Fruit fly (Drosophila melanogaster): Measurements from ENCODE around the gene Acp24A4.
A peak's percentile ranks its signal among the peaks of the same experiment; 100 is the strongest.

The Acp24A4 gene

DNA sequence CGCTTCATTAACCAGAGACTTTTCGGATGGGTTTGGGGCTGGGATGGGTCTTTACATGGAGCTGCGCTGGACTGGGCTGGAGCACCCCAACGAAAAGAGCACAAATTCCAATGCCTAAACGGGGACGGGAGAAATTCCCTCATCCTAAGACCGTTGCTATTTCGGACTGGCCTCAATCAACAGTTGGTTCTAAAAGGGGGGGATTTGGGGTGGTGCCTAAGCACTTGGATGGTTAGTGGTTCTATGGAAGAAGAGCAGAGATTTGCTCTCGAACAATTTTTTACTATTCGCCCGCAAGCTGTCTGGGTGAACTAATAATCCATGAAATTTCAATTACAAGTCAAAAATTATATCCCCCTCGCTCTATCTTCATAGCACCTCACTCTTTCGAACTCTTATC, 35.9 kb upstream of the Acp24A4 start:
- TF ChIP-seq CG15710 (tag; optimal IDR thresholded peaks at IDR 0.05) = no peak

DNA sequence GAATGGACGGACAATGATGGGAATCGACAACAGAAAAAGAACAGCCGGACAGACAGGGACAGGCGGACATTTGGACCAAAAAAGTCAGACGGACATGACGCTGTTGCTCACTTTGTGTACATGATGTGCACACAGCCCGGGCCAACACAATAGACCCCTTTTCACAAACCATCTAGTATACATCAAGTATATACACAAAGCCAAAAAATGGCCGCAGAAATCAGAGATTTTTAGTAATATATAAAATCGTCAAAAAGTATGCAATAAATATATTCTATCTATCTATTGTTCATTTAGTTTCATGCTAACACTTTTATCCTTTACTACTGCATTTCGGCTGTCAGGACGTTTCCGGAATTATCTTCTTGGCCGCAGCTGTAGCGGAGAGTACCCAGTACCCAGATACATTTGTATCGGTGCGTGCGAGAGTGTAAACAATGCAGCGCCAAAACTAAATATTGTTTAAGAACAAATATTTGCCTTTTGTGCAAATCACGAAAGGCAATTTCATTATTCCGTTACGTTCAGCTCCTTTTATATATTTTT, 25.8 kb upstream of the Acp24A4 start:
- TF ChIP-seq gl (tag; optimal IDR thresholded peaks at IDR 0.05) (no peak), CG12605 (GFP tag; IDR thresholded peaks at IDR 0.05) (no peak), CG17806 (tag; optimal IDR thresholded peaks at IDR 0.05) (no peak), CG9948 (tag; optimal IDR thresholded peaks at IDR 0.05) (no peak), D1 (tag; optimal IDR thresholded peaks at IDR 0.05) (no peak), rn (GFP tag; IDR thresholded peaks at IDR 0.05) (no peak), CG14655 (GFP tag; optimal IDR thresholded peaks at IDR 0.05) (no peak), CG4496 (GFP tag; IDR thresholded peaks at IDR 0.05) (0 out of 3 replicates have a peak, but pooled peaks have one; percentile 27), CG15710 (tag; optimal IDR thresholded peaks at IDR 0.05) (no peak), Snoo (tag; optimal IDR thresholded peaks at IDR 0.05) (no peak), Ets98B (GFP tag; IDR thresholded peaks at IDR 0.05) (no peak), Pif1A (GFP tag; optimal IDR thresholded peaks at IDR 0.05) (peak; percentile 52), CG13204 (GFP tag; optimal IDR thresholded peaks at IDR 0.05) (no peak), CG34367 (tag; optimal IDR thresholded peaks at IDR 0.05) (peak; percentile 29), CG10348 (GFP tag; IDR thresholded peaks at IDR 0.05) (no peak), CG8301 (tag; optimal IDR thresholded peaks at IDR 0.05) (no peak), CG8159 (tag; optimal IDR thresholded peaks at IDR 0.05) (peak; percentile 49), CG32121 (GFP tag; IDR thresholded peaks at IDR 0.05) (no peak), Pif1B (GFP tag; optimal IDR thresholded peaks at IDR 0.05) (peak; percentile 38), EcR (GFP tag; optimal IDR thresholded peaks at IDR 0.05) (no peak), fd96Ca (GFP tag; IDR thresholded peaks at IDR 0.05) (0 out of 3 replicates have a peak, but pooled peaks have one; percentile 12)

DNA sequence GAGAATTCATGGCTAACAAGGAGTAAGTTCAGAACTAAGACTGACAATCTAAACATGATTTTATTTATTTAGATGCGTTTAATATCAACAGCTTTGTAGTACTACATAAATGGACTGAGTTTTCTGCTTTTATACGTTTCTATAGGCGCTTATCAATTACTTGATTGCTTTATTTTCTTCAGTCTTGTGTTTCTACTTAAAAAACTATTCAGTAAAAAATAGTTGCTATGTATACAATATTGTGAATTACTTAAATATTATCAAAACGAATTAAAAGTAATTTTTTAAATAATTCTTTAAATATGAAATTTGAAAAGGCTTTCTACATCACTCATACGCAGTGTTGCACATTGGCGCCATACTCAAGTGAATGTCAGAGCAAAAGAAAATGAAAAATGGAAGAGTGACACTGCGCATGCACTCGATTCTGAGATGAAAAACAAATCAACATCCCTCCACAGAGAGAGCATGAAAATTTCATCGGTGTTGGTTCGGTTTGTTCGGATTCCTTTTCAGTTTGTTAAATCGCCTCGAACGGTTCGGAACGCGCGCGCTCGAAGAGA, 24.0 kb upstream of the Acp24A4 start, which contains the start of the genes lectin-24A and Shaw:
TSS of gene lectin-24A (minus strand) at position 101 of the 563 bp plus-strand sequence.
TSS of gene Shaw (plus strand) at position 513 of the 563 bp plus-strand sequence.
- TF ChIP-seq rn (GFP tag; IDR thresholded peaks at IDR 0.05) (no peak), CG4496 (GFP tag; IDR thresholded peaks at IDR 0.05) (no peak), Pif1A (GFP tag; optimal IDR thresholded peaks at IDR 0.05) (no peak), Snoo (tag; optimal IDR thresholded peaks at IDR 0.05) (no peak), Pif1B (GFP tag; optimal IDR thresholded peaks at IDR 0.05) (no peak), CG32121 (GFP tag; IDR thresholded peaks at IDR 0.05) (no peak), EcR (GFP tag; optimal IDR thresholded peaks at IDR 0.05) (no peak), CG14655 (GFP tag; optimal IDR thresholded peaks at IDR 0.05) (no peak), D1 (tag; optimal IDR thresholded peaks at IDR 0.05) (no peak), gl (tag; optimal IDR thresholded peaks at IDR 0.05) (no peak), CG8301 (tag; optimal IDR thresholded peaks at IDR 0.05) (no peak)

DNA sequence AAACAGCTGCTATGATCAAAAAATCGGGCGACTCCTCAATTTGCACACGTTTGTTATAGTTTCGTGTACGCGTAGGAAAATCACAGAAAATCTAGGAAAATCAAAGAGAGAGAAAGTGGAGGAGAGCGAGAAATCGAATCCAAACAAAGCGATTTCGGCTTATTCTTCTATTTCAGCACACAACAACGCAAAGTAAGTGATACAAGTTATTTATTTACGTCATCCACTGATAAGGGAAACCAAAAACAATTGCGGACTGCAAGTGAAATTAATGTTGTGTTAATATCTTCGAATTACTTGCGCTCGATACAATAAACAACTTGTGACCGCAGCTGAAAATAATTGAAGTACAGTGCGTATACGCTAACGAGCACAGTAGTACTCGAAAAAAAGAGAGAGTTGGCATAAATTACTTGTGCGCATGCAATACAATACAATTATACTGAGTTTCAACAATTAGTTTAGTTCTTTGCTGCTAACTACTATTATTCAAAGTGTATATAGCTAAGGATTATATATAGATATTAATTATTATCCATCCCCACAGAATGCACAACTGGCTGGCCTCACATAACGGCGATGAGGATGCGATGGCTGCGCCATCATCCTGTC, 19.9 kb upstream of the Acp24A4 start:
- TF ChIP-seq CG10348 (GFP tag; IDR thresholded peaks at IDR 0.05) (no peak), Pif1B (GFP tag; optimal IDR thresholded peaks at IDR 0.05) (no peak)

DNA sequence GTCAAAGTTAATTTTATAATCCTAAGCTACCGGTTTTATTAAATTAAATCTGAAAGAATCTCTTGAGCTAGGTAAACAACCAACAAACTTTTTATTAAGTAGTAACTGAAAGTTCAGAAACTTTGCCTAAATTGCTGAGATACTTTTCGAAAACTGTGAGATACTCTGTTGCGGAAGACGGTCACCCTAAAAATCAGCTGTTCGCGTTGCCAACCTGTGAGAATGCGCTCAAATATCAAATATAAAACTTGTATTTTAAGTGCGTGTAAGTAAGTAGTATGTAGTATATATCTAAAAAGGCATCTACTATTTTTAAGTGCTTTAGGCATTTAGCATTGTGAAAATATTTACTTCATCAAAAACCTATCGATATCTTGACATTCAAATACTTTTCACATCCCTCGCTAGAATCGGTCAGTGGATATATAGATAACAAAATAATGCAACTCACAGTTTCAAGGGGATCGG, 19.3 kb upstream of the Acp24A4 start, which contains the start of the genes CG31955 and CG2818:
TSS of gene CG31955 (minus strand) at position 157 of the 468 bp plus-strand sequence.
TSS of gene CG2818 (plus strand) at position 412 of the 468 bp plus-strand sequence.
- no peak for TF ChIP-seq CG14655 (GFP tag; optimal IDR thresholded peaks at IDR 0.05)
- no peak for TF ChIP-seq CG13204 (GFP tag; optimal IDR thresholded peaks at IDR 0.05)
- no peak for TF ChIP-seq rn (GFP tag; IDR thresholded peaks at IDR 0.05)
- no peak for TF ChIP-seq Pif1A (GFP tag; optimal IDR thresholded peaks at IDR 0.05)
- no peak for TF ChIP-seq Pif1B (GFP tag; optimal IDR thresholded peaks at IDR 0.05)
- no peak for TF ChIP-seq CG12605 (GFP tag; IDR thresholded peaks at IDR 0.05)
- no peak for TF ChIP-seq Snoo (tag; optimal IDR thresholded peaks at IDR 0.05)
- no peak for TF ChIP-seq CG15710 (tag; optimal IDR thresholded peaks at IDR 0.05)
- TF ChIP-seq CG8159 (tag; optimal IDR thresholded peaks at IDR 0.05) = no peak
- no peak for TF ChIP-seq CG32121 (GFP tag; IDR thresholded peaks at IDR 0.05)
- no peak for TF ChIP-seq CG10348 (GFP tag; IDR thresholded peaks at IDR 0.05)
- no peak for TF ChIP-seq CG9948 (tag; optimal IDR thresholded peaks at IDR 0.05)
- no peak for TF ChIP-seq CG17806 (tag; optimal IDR thresholded peaks at IDR 0.05)
- TF ChIP-seq CG4496 (GFP tag; IDR thresholded peaks at IDR 0.05) = no peak
- TF ChIP-seq D1 (tag; optimal IDR thresholded peaks at IDR 0.05) = no peak
- TF ChIP-seq gl (tag; optimal IDR thresholded peaks at IDR 0.05) = no peak

DNA sequence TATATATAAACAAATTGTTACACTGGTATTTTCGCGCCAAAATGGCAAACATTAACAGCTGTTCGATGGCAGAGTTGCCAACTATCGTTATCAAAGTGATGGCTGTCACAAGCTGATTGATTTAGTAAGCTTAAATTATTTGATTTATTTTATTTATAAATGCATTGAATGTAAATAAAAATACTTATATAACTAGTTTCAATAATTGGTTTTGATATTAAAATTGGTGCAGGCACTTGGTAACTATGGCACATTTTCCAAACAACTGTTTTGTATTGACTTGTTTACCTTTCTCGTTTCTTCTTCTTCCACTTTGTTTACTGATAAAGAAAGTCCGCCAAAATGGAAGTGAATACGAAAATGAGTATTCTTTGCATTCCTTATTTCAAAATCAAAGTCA, 18.0 kb upstream of the Acp24A4 start, which contains the start of gene cutlet:
TSS of gene cutlet (minus strand) at position 84 of the 400 bp plus-strand sequence.
- no peak for TF ChIP-seq rn (GFP tag; IDR thresholded peaks at IDR 0.05)
- TF ChIP-seq Pif1B (GFP tag; optimal IDR thresholded peaks at IDR 0.05) = no peak
- TF ChIP-seq CG9948 (tag; optimal IDR thresholded peaks at IDR 0.05) = no peak
- no peak for TF ChIP-seq CG8159 (tag; optimal IDR thresholded peaks at IDR 0.05)
- no peak for TF ChIP-seq Snoo (tag; optimal IDR thresholded peaks at IDR 0.05)
- no peak for TF ChIP-seq CG17806 (tag; optimal IDR thresholded peaks at IDR 0.05)
- TF ChIP-seq CG15710 (tag; optimal IDR thresholded peaks at IDR 0.05) = no peak
- TF ChIP-seq gl (tag; optimal IDR thresholded peaks at IDR 0.05) = no peak

All from whole organism, pupa.